Worm (Caenorhabditis elegans) whole organism, early embryonic: ENCODE measurements around the gene srw-16.
"Not testable (repeated sequence)": the region's sequence is repeated elsewhere in the genome, so short reads cannot be mapped to it uniquely, and the experiment has no call there.

Experiments
- B0310.2 ChIP-seq: sonication (generic microtip); optimal IDR thresholded peaks from 2 replicates; lab custom pipeline; 2016; ENCODE audit warnings: mild to moderate bottlenecking, missing genetic modification characterization, missing compliant biosample characterization
- F13C5.2 ChIP-seq: sonication (generic microtip); optimal IDR thresholded peaks from 2 replicates; lab custom pipeline; 2017; ENCODE audit warnings: mild to moderate bottlenecking, missing genetic modification characterization, inconsistent platforms, missing compliant biosample characterization
- aly-1 ChIP-seq: sonication (generic microtip); optimal IDR thresholded peaks from 2 replicates; lab custom pipeline; 2016; ENCODE audit warnings: missing genetic modification characterization, missing compliant biosample characterization
- ama-1 ChIP-seq: fragments of 150-350 bp; optimal IDR thresholded peaks from 2 replicates; lab custom pipeline; 2014
- ceh-13 ChIP-seq: fragments of 200-800 bp; sonication (Bioruptor generic); optimal IDR thresholded peaks from 2 replicates; lab custom pipeline; 2018; ENCODE audit warnings: mild to moderate bottlenecking, missing genetic modification characterization, missing compliant biosample characterization
- ceh-36 ChIP-seq: sonication (generic microtip); optimal IDR thresholded peaks from 2 replicates; lab custom pipeline; 2016; ENCODE audit warnings: missing genetic modification characterization, inconsistent platforms, missing compliant biosample characterization
- ets-7 ChIP-seq: sonication (generic microtip); optimal IDR thresholded peaks from 2 replicates; lab custom pipeline; 2016; ENCODE audit warnings: missing genotype, missing genetic modification characterization, missing compliant biosample characterization
- flt-1 ChIP-seq: fragments of 200-800 bp; sonication (Bioruptor generic); IDR thresholded peaks from 2 replicates; pipeline ENCODE4 v1.3.6; 2022; ENCODE audit warnings: missing genetic modification characterization, missing compliant biosample characterization
- hmbx-1 ChIP-seq: sonication (generic microtip); optimal IDR thresholded peaks from 2 replicates; lab custom pipeline; 2016; ENCODE audit warnings: mild to moderate bottlenecking, missing genetic modification characterization, missing compliant biosample characterization
- hmg-4 ChIP-seq: fragments of 200-800 bp; sonication (Bioruptor generic); optimal IDR thresholded peaks from 2 replicates; lab custom pipeline; 2018; ENCODE audit warnings: mild to moderate bottlenecking, missing genetic modification characterization, missing compliant biosample characterization
- hnd-1 ChIP-seq: sonication (generic microtip); optimal IDR thresholded peaks from 2 replicates; lab custom pipeline; 2016; ENCODE audit warnings: missing genetic modification characterization, missing compliant biosample characterization
- pes-1 ChIP-seq: fragments of 200-800 bp; sonication (Bioruptor generic); IDR thresholded peaks from 2 replicates; pipeline ENCODE4 v1.3.6; 2022; ENCODE audit warnings: missing genetic modification reagents, missing genetic modification characterization, missing compliant biosample characterization
- scrt-1 ChIP-seq: fragments of 200-800 bp; sonication (Bioruptor generic); IDR thresholded peaks from 2 replicates; pipeline ENCODE4 v1.3.6; 2022; ENCODE audit warnings: missing genetic modification characterization, missing compliant biosample characterization
- sea-1 ChIP-seq: fragments of 200-800 bp; sonication (Bioruptor generic); conservative IDR thresholded peaks from 2 replicates; pipeline ENCODE4 v1.3.6; 2022; ENCODE audit warnings: missing genetic modification characterization, missing compliant biosample characterization
- tbx-11 ChIP-seq: fragments of 200-800 bp; sonication (Bioruptor generic); IDR thresholded peaks from 2 replicates; pipeline ENCODE4 v1.3.6; 2022; ENCODE audit warnings: missing genetic modification characterization, missing compliant biosample characterization
- tbx-37 ChIP-seq: fragments of 200-800 bp; sonication (Bioruptor generic); conservative IDR thresholded peaks from 2 replicates; pipeline ENCODE4 v1.3.6; 2022; ENCODE audit warnings: missing genetic modification reagents, missing genetic modification characterization, missing compliant biosample characterization
- tra-4 ChIP-seq: sonication (generic microtip); optimal IDR thresholded peaks from 2 replicates; lab custom pipeline; 2017; ENCODE audit warnings: missing genetic modification characterization, missing compliant biosample characterization

srw-16 gene

DNA sequence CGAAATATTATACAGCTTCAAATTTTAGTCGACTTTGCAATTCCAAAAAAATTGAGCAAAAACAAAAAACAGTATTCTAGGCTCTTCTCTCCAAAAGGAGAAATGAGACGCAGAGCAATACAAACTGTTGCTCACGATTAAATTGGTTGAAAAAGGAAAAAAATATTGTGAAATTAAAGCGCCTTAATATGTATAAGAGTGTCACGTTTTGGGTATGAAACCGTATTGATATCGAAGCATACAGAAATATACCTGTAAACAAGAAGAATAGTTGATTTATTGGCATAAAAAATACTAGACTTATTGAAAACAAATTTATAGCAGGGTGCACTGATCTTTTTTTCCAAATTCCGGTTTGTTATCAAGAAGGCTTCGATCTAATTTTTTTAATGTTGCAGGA is 8.8 kb downstream of the srw-16 start, which contains the start of gene M01B2.13:
Gene M01B2.13, minus strand, starts transcription at position 101 of the 400 bp plus-strand sequence.
- TF ChIP-seq ets-7 (tag; lab: Kevin White, UChicago) (no peak), flt-1 (GFP tag; lab: Robert Waterston, UW) (no peak), hmbx-1 (tag; lab: Kevin White, UChicago) (no peak), aly-1 (tag; lab: Kevin White, UChicago) (no peak), sea-1 (GFP tag; lab: Robert Waterston, UW) (no peak), tbx-11 (GFP tag; lab: Robert Waterston, UW) (no peak), ceh-13 (no peak), ama-1 (lab: Kevin White, UChicago) (no peak), F13C5.2 (tag; lab: Kevin White, UChicago) (no peak), hmg-4 (no peak), ceh-36 (tag; lab: Kevin White, UChicago) (no peak), hnd-1 (tag; lab: Kevin White, UChicago) (no peak), tbx-37 (GFP tag; lab: Robert Waterston, UW) (no peak), tra-4 (tag; lab: Kevin White, UChicago) (no peak), B0310.2 (tag; lab: Kevin White, UChicago) (no peak), scrt-1 (GFP tag; lab: Robert Waterston, UW) (no peak), pes-1 (GFP tag; lab: Robert Waterston, UW) (no peak)

DNA sequence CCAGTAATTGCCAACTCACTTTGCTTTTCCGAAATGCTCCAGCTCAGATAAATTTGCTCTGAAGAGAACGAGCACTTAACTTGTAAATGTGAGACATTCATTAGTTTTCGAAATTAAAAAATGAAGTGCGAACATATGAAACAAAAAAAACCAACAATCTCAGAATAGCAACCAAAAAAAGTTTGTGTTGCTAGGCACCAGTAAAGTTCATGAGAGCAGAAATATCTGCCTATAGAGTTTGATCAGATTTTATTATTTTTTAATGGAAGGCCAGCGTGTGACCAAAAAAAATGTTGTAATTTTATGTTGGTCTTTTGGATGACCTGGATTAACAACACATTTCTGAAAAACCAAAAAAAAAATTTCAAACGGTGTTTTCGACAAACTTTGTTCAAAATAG is 10.5 kb downstream of the srw-16 start, which contains the start of gene M01B2.12:
Gene M01B2.12, minus strand, starts transcription at position 101 of the 400 bp plus-strand sequence.
- no peak for TF ChIP-seq sea-1 (GFP tag; lab: Robert Waterston, UW)
- TF ChIP-seq B0310.2 (tag; lab: Kevin White, UChicago) = no peak
- no peak for TF ChIP-seq tbx-37 (GFP tag; lab: Robert Waterston, UW)
- TF ChIP-seq ceh-13 = no peak
- TF ChIP-seq aly-1 (tag; lab: Kevin White, UChicago) = no peak
- no peak for TF ChIP-seq pes-1 (GFP tag; lab: Robert Waterston, UW)
- TF ChIP-seq flt-1 (GFP tag; lab: Robert Waterston, UW) = no peak
- TF ChIP-seq hnd-1 (tag; lab: Kevin White, UChicago) = no peak
- TF ChIP-seq ceh-36 (tag; lab: Kevin White, UChicago) = no peak
- TF ChIP-seq tbx-11 (GFP tag; lab: Robert Waterston, UW) = no peak
- TF ChIP-seq tra-4 (tag; lab: Kevin White, UChicago) = no peak

DNA sequence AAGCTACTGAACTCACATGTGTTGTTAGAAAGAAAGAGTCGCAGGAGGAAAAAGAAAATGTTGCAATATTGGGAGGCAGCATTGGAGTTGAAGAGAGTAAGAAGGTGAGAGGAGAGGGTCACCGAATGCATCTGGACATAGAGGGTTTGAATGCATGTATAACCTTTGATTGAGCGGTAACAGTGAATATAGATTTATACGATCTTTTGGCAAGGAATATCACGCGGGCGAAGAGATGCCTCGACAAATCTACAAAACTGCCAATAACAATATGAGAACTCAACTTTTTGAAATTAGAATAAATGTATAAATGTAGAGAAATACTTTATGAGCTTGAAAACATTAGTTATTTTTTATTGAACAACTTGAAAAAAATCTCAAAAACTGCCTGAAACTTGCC is 12.3 kb downstream of the srw-16 start, which contains the start of gene M01B2.10:
Gene M01B2.10, minus strand, starts transcription at position 101 of the 400 bp plus-strand sequence.
- not testable (repeated sequence) for TF ChIP-seq hnd-1 (tag; lab: Kevin White, UChicago); scrt-1 (GFP tag; lab: Robert Waterston, UW); aly-1 (tag; lab: Kevin White, UChicago)

DNA sequence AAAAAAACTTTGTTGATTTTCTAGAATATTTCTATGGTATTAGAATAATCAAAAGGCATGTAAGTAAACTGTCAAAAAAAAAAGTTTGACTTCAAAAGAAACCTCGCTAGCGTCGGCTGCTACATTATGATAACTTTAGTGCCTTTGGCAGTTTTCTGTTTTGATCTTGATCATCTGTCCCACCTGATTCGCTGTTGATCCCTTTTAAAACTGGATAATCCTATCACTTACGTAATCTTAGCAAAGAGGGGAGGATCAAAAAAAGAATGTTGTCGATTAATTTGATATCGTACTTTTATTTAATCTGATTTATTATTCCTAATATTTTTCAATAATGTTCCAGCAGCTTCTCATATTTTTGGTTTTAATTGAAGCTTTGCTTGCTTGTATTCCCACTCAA is 14.8 kb downstream of the srw-16 start, which contains the start of gene M01B2.8:
Gene M01B2.8, plus strand, starts transcription at position 301 of the 400 bp plus-strand sequence.
- no peak for TF ChIP-seq sea-1 (GFP tag; lab: Robert Waterston, UW)
- TF ChIP-seq ceh-13 = no peak
- no peak for TF ChIP-seq ceh-36 (tag; lab: Kevin White, UChicago)
- no peak for TF ChIP-seq F13C5.2 (tag; lab: Kevin White, UChicago)
- no peak for TF ChIP-seq ama-1 (lab: Kevin White, UChicago)
- no peak for TF ChIP-seq tbx-11 (GFP tag; lab: Robert Waterston, UW)
- TF ChIP-seq aly-1 (tag; lab: Kevin White, UChicago) = no peak
- no peak for TF ChIP-seq tra-4 (tag; lab: Kevin White, UChicago)

DNA sequence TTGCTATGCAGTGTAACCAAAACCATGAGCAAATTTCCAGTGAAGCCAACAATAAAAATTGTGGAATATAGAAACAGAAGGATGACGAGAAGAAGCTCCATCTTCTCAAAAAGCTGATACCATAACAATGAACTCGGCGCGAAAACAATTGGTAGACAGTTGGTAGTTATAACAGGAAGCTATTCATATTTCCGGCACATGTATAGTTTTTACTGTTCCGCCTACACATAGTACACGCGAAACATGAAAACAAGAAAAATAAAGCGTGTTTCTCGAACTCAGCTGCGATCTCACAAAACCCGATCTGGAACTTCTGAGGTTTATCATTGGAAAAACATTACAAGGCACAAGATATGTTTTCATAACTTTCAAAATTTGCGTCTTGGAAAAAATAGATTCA is 15.6 kb downstream of the srw-16 start, which contains the start of gene srsx-37:
Gene srsx-37, minus strand, starts transcription at position 101 of the 400 bp plus-strand sequence.
- TF ChIP-seq hmbx-1 (tag; lab: Kevin White, UChicago) = no peak

DNA sequence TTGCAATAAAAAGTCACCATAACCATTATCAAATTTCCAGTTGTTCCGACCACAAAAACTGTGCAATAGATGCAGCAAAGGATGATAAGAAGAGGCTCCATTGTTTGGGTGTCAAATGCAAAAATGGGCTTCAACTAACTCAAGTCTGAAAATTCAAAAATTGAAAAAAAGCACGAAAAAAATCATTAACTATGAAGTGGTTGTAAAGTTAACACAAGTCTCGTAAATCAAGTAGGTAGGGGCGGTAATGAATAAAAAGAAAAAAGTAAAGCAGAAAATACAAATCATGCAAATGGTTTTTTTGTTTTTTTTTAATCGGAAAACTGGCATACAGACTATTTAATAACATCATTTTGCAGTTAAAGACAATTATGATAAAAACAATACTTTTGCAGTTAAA is 18.0 kb downstream of the srw-16 start, which contains the start of gene srsx-39:
Gene srsx-39, minus strand, starts transcription at position 101 of the 400 bp plus-strand sequence.
- not testable (repeated sequence) for TF ChIP-seq scrt-1 (GFP tag; lab: Robert Waterston, UW); ama-1 (lab: Kevin White, UChicago); sea-1 (GFP tag; lab: Robert Waterston, UW)

DNA sequence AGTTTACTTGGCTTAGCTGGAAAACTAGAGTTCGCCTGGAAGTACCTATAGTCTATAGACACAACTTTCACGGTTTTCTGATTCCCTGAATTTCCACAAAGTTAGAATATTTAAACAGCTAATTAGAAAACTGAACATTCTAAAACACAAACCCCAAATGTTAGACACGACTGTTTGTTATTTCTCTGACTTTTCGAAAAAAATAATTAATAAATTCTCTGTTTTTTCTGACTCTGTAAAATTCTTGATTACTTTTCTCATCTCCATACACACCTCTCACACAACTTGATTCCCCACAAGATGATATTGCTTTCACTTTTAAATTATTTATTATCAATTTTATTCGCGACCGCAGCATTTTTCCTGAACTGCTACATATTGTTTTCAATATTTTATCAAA is 21.1 kb downstream of the srw-16 start, which contains the start of gene srbc-75:
Gene srbc-75, plus strand, starts transcription at position 301 of the 400 bp plus-strand sequence.
- TF ChIP-seq flt-1 (GFP tag; lab: Robert Waterston, UW) (no peak), ceh-13 (no peak), ceh-36 (tag; lab: Kevin White, UChicago) (no peak), B0310.2 (tag; lab: Kevin White, UChicago) (no peak), hmg-4 (no peak), scrt-1 (GFP tag; lab: Robert Waterston, UW) (no peak), pes-1 (GFP tag; lab: Robert Waterston, UW) (no peak), tbx-37 (GFP tag; lab: Robert Waterston, UW) (no peak), hnd-1 (tag; lab: Kevin White, UChicago) (no peak), tbx-11 (GFP tag; lab: Robert Waterston, UW) (no peak), ama-1 (lab: Kevin White, UChicago) (no peak), aly-1 (tag; lab: Kevin White, UChicago) (no peak), hmbx-1 (tag; lab: Kevin White, UChicago) (no peak), sea-1 (GFP tag; lab: Robert Waterston, UW) (no peak)

DNA sequence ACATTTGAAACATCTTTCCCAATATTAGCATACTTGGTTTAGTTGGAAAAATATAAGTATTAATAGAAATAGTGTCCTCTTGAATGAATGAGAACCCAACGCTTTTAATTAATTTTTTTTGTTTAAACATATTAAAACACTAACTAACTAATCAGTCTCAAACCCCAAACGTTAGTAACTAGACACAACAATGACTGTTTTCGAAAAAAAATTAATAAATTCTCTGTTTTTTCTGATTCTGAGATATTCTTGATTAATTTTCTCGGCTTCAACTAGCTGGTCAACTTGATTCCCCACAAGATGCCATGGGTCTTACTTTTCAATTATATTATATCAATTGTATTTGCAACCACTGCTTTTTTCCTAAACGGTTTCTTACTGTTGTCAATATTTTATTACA is 22.6 kb downstream of the srw-16 start, which contains the start of gene srbc-76:
Gene srbc-76, plus strand, starts transcription at position 301 of the 400 bp plus-strand sequence.
- TF ChIP-seq aly-1 (tag; lab: Kevin White, UChicago) (no peak), pes-1 (GFP tag; lab: Robert Waterston, UW) (no peak), F13C5.2 (tag; lab: Kevin White, UChicago) (no peak), ceh-36 (tag; lab: Kevin White, UChicago) (no peak), hmg-4 (no peak), tbx-11 (GFP tag; lab: Robert Waterston, UW) (no peak), tra-4 (tag; lab: Kevin White, UChicago) (no peak), ceh-13 (no peak), hnd-1 (tag; lab: Kevin White, UChicago) (no peak), ets-7 (tag; lab: Kevin White, UChicago) (no peak)
